Worm (Caenorhabditis elegans) whole organism, L1 larva: Measurements from ENCODE around the gene irg-7.

Source experiments
- C04F5.9 ChIP-seq: sonication (generic microtip); optimal IDR thresholded peaks from 2 replicates; lab custom pipeline; 2016; ENCODE audit warnings: missing genetic modification characterization, missing compliant biosample characterization
- C34B4.2 ChIP-seq: sonication (generic microtip); optimal IDR thresholded peaks from 2 replicates; lab custom pipeline; 2017; ENCODE audit warnings: mild to moderate bottlenecking, missing genetic modification characterization, missing compliant biosample characterization
- aha-1 ChIP-seq: fragments of 150-350 bp; optimal IDR thresholded peaks from 2 replicates; lab custom pipeline; 2014; ENCODE audit warnings: missing biosample characterization, missing genetic modification characterization
- alr-1 ChIP-seq: fragments of 200-800 bp; sonication (Bioruptor generic); optimal IDR thresholded peaks from 2 replicates; lab custom pipeline; 2018; ENCODE audit warnings: borderline replicate concordance, mild to moderate bottlenecking, missing genetic modification characterization, missing compliant biosample characterization
- ceh-8 ChIP-seq: fragments of 200-800 bp; sonication (Bioruptor generic); optimal IDR thresholded peaks from 2 replicates; lab custom pipeline; 2018; ENCODE audit warnings: mild to moderate bottlenecking, missing genetic modification characterization, moderate library complexity, missing compliant biosample characterization
- ceh-82 ChIP-seq, 3 experiments: fragments of 150-350 bp in 1 of 3; sonication (generic microtip) in 2 of 3; optimal IDR thresholded peaks; 2 replicates each; lab custom pipeline; 2014 to 2017; ENCODE audit warnings: missing biosample characterization in 3 of 3, missing genetic modification characterization in 3 of 3
- ceh-90 ChIP-seq: sonication (generic microtip); optimal IDR thresholded peaks from 2 replicates; lab custom pipeline; 2016; ENCODE audit warnings: missing genetic modification characterization, missing compliant biosample characterization
- ces-1 ChIP-seq: fragments of 150-350 bp; optimal IDR thresholded peaks from 2 replicates; lab custom pipeline; 2014; ENCODE audit warnings: missing biosample characterization, missing genetic modification reagents, missing genetic modification characterization
- dpl-1 ChIP-seq, 3 experiments: fragments of 150-350 bp in 2 of 3; sonication (generic microtip) in 1 of 3; optimal IDR thresholded peaks; 2 replicates each; lab custom pipeline; 2014 to 2017; ENCODE audit warnings: missing biosample characterization in 3 of 3, missing genetic modification characterization in 3 of 3, missing genetic modification reagents in 3 of 3
- dsc-1 ChIP-seq: sonication (generic microtip); optimal IDR thresholded peaks from 2 replicates; lab custom pipeline; 2016; ENCODE audit warnings: mild to moderate bottlenecking, missing genetic modification characterization, missing compliant biosample characterization
- efl-1 ChIP-seq, 4 experiments: fragments of 150-350 bp; optimal IDR thresholded peaks in 3 of 4; peaks in 1 of 4; 1 replicate in 1 of 4; 2 replicates in 3 of 4; lab custom pipeline; 2014; ENCODE audit warnings: missing biosample characterization in 2 of 4, missing genetic modification characterization in 2 of 4, missing genetic modification reagents in 2 of 4
- efl-3 ChIP-seq: fragments of 200-800 bp; sonication (Bioruptor generic); optimal IDR thresholded peaks from 2 replicates; lab custom pipeline; 2018; ENCODE audit warnings: mild to moderate bottlenecking, missing genetic modification characterization, missing compliant biosample characterization
- egl-27 ChIP-seq, 2 experiments: fragments of 150-350 bp in 1 of 2; sonication (generic microtip); optimal IDR thresholded peaks; 3 replicates each; lab custom pipeline; 2017 to 2018; ENCODE audit warnings: missing biosample characterization in 2 of 2, missing genetic modification characterization in 2 of 2, missing genetic modification reagents in 2 of 2
- elt-2 ChIP-seq: sonication (generic microtip); optimal IDR thresholded peaks from 2 replicates; lab custom pipeline; 2016; ENCODE audit warnings: missing genetic modification characterization, mild to moderate bottlenecking, inconsistent platforms, missing compliant biosample characterization, missing genetic modification reagents
- ets-5 ChIP-seq: fragments of 200-800 bp; sonication (Bioruptor generic); IDR thresholded peaks from 2 replicates; pipeline ENCODE4 v1.3.6; 2022; ENCODE audit warnings: missing genetic modification characterization, missing compliant biosample characterization
- fkh-10 ChIP-seq: sonication (generic microtip); optimal IDR thresholded peaks from 2 replicates; lab custom pipeline; 2017; ENCODE audit warnings: missing biosample characterization, missing genetic modification reagents, missing genetic modification characterization
- fkh-4 ChIP-seq: sonication (generic microtip); optimal IDR thresholded peaks from 2 replicates; lab custom pipeline; 2016; ENCODE audit warnings: missing compliant biosample characterization, missing genetic modification characterization, borderline replicate concordance
- fkh-8 ChIP-seq: sonication (generic microtip); optimal IDR thresholded peaks from 2 replicates; lab custom pipeline; 2016; ENCODE audit warnings: mild to moderate bottlenecking, missing genetic modification characterization, missing compliant biosample characterization
- fos-1 ChIP-seq: fragments of 150-350 bp; optimal IDR thresholded peaks from 2 replicates; lab custom pipeline; 2014; ENCODE audit warnings: missing biosample characterization, missing genetic modification characterization
- hlh-17 ChIP-seq: fragments of 200-800 bp; sonication (Bioruptor generic); optimal IDR thresholded peaks from 2 replicates; lab custom pipeline; 2018; ENCODE audit warnings: missing genetic modification characterization, mild to moderate bottlenecking, missing compliant biosample characterization, moderate library complexity, borderline replicate concordance
- irx-1 ChIP-seq: sonication (generic microtip); optimal IDR thresholded peaks from 2 replicates; lab custom pipeline; 2016; ENCODE audit warnings: missing genetic modification characterization, missing compliant biosample characterization
- isw-1 ChIP-seq: fragments of 200-800 bp; sonication (Bioruptor generic); IDR thresholded peaks from 2 replicates; pipeline ENCODE4 v1.3.6; 2022; ENCODE audit warnings: missing genetic modification characterization, missing compliant biosample characterization
- jun-1 ChIP-seq: fragments of 150-350 bp; optimal IDR thresholded peaks from 2 replicates; lab custom pipeline; 2014; ENCODE audit warnings: missing biosample characterization, missing genetic modification reagents, missing genetic modification characterization
- lin-13 ChIP-seq: fragments of 150-350 bp; optimal IDR thresholded peaks from 2 replicates; lab custom pipeline; 2014; ENCODE audit warnings: missing biosample characterization, missing genetic modification reagents, missing genetic modification characterization
- lin-14 ChIP-seq: fragments of 200-800 bp; sonication (Bioruptor generic); optimal IDR thresholded peaks from 2 replicates; lab custom pipeline; 2018; ENCODE audit warnings: mild to moderate bottlenecking, missing genetic modification characterization, moderate library complexity, missing compliant biosample characterization
- lin-15B ChIP-seq: fragments of 150-350 bp; sonication (generic microtip); optimal IDR thresholded peaks from 3 replicates; lab custom pipeline; 2014; ENCODE audit warnings: missing biosample characterization, missing genetic modification characterization
- lin-39 ChIP-seq: fragments of 150-350 bp; optimal IDR thresholded peaks from 2 replicates; lab custom pipeline; 2014; ENCODE audit warnings: missing biosample characterization, missing genetic modification reagents, missing genetic modification characterization
- lsy-2 ChIP-seq, 2 experiments: fragments of 150-350 bp; optimal IDR thresholded peaks; 2 replicates each; lab custom pipeline; 2014; ENCODE audit warnings: missing biosample characterization in 2 of 2, missing genetic modification characterization in 2 of 2
- mef-2 ChIP-seq: fragments of 150-350 bp; optimal IDR thresholded peaks from 2 replicates; lab custom pipeline; 2014; ENCODE audit warnings: missing biosample characterization, missing genetic modification characterization
- mep-1 ChIP-seq: fragments of 150-350 bp; optimal IDR thresholded peaks from 2 replicates; lab custom pipeline; 2014; ENCODE audit warnings: missing biosample characterization, missing genetic modification characterization
- nhr-12 ChIP-seq: sonication (generic microtip); optimal IDR thresholded peaks from 2 replicates; lab custom pipeline; 2017; ENCODE audit warnings: missing biosample characterization, missing genetic modification characterization
- nhr-19 ChIP-seq: fragments of 200-800 bp; sonication (Bioruptor generic); conservative IDR thresholded peaks from 2 replicates; pipeline ENCODE4 v1.3.6; 2022; ENCODE audit warnings: missing genetic modification characterization, missing compliant biosample characterization
- nhr-20 ChIP-seq: sonication (generic microtip); optimal IDR thresholded peaks from 2 replicates; lab custom pipeline; 2016; ENCODE audit warnings: mild to moderate bottlenecking, missing genetic modification characterization, missing compliant biosample characterization
- nhr-237 ChIP-seq: fragments of 150-350 bp; optimal IDR thresholded peaks from 2 replicates; lab custom pipeline; 2014; ENCODE audit warnings: missing biosample characterization, missing genetic modification characterization
- nhr-71 ChIP-seq: sonication (generic microtip); optimal IDR thresholded peaks from 2 replicates; lab custom pipeline; 2016; ENCODE audit warnings: mild to moderate bottlenecking, missing genetic modification characterization, moderate library complexity, missing compliant biosample characterization
- nhr-76 ChIP-seq: sonication (generic microtip); optimal IDR thresholded peaks from 2 replicates; lab custom pipeline; 2017; ENCODE audit warnings: missing biosample characterization, missing genetic modification characterization
- nhr-77 ChIP-seq: fragments of 150-350 bp; optimal IDR thresholded peaks from 2 replicates; lab custom pipeline; 2014; ENCODE audit warnings: missing biosample characterization, missing genetic modification characterization
- nhr-84 ChIP-seq: sonication (generic microtip); optimal IDR thresholded peaks from 2 replicates; lab custom pipeline; 2017; ENCODE audit warnings: missing biosample characterization, missing genetic modification characterization
- nhr-90 ChIP-seq: sonication (generic microtip); optimal IDR thresholded peaks from 2 replicates; lab custom pipeline; 2016; ENCODE audit warnings: mild to moderate bottlenecking, missing genetic modification characterization, missing compliant biosample characterization; ENCODE audit not compliant: poor library complexity
- pag-3 ChIP-seq: sonication (generic microtip); optimal IDR thresholded peaks from 2 replicates; lab custom pipeline; 2017; ENCODE audit warnings: missing genetic modification characterization, mild to moderate bottlenecking, missing compliant biosample characterization, antibody characterized with exemption, borderline replicate concordance; ENCODE audit not compliant: insufficient read depth
- pax-3 ChIP-seq: fragments of 200-800 bp; sonication (Bioruptor generic); optimal IDR thresholded peaks from 2 replicates; lab custom pipeline; 2018; ENCODE audit warnings: mild to moderate bottlenecking, missing genetic modification characterization, moderate library complexity, missing compliant biosample characterization
- rnt-1 ChIP-seq: sonication (generic microtip); optimal IDR thresholded peaks from 2 replicates; lab custom pipeline; 2016; ENCODE audit warnings: mild to moderate bottlenecking, missing genetic modification characterization, moderate library complexity, missing compliant biosample characterization
- snpc-4 ChIP-seq: fragments of 150-350 bp; optimal IDR thresholded peaks from 2 replicates; lab custom pipeline; 2014; ENCODE audit warnings: missing biosample characterization, missing genetic modification characterization
- sox-4 ChIP-seq: sonication (generic microtip); optimal IDR thresholded peaks from 2 replicates; lab custom pipeline; 2016; ENCODE audit warnings: missing genetic modification characterization, missing compliant biosample characterization
- sptf-1 ChIP-seq: fragments of 150-350 bp; optimal IDR thresholded peaks from 2 replicates; lab custom pipeline; 2014; ENCODE audit warnings: missing biosample characterization, missing genetic modification characterization
- swsn-7 ChIP-seq: sonication (generic microtip); optimal IDR thresholded peaks from 2 replicates; lab custom pipeline; 2016; ENCODE audit warnings: missing genetic modification characterization, missing compliant biosample characterization
- tbx-2 ChIP-seq: sonication (generic microtip); optimal IDR thresholded peaks from 2 replicates; lab custom pipeline; 2016; ENCODE audit warnings: missing genetic modification characterization, missing compliant biosample characterization
- tlp-1 ChIP-seq: fragments of 150-350 bp; optimal IDR thresholded peaks from 2 replicates; lab custom pipeline; 2014; ENCODE audit warnings: missing biosample characterization, missing genetic modification characterization
- unc-30 ChIP-seq: sonication (generic microtip); optimal IDR thresholded peaks from 2 replicates; lab custom pipeline; 2017; ENCODE audit warnings: missing biosample characterization, missing genetic modification characterization
- unc-62 ChIP-seq: fragments of 150-350 bp; optimal IDR thresholded peaks from 2 replicates; lab custom pipeline; 2014; ENCODE audit warnings: missing biosample characterization, missing genetic modification reagents, missing genetic modification characterization
- xbp-1 ChIP-seq: sonication (generic microtip); optimal IDR thresholded peaks from 2 replicates; lab custom pipeline; 2016; ENCODE audit warnings: missing genetic modification characterization, missing compliant biosample characterization
- zag-1 ChIP-seq: fragments of 150-350 bp; optimal IDR thresholded peaks from 2 replicates; lab custom pipeline; 2014; ENCODE audit warnings: missing biosample characterization, missing genetic modification characterization
- ztf-11 ChIP-seq, 2 experiments: sonication (generic microtip); optimal IDR thresholded peaks; 2 replicates each; lab custom pipeline; 2016 to 2017; ENCODE audit warnings: missing genetic modification characterization in 2 of 2, missing biosample characterization in 1 of 2, missing compliant biosample characterization in 1 of 2

irg-7 gene

DNA sequence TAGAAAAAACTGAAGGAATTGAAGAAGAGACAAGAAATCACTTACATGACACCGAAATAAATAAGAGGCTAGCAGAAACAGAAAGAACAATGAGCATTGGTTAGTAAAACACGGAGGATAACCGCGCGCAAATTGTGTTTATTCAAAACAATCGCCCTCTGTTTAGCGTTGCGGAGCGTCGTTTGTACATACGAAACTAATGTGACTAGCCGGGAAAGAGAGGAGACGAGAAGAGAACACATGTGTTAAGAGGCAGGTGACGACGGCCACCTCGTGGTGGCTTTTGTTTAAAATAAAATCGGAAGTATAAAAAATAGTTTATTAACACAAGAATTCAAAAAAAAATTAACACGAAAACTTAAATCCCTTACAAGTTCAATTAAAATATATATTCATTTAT is 2.4 kb upstream of the irg-7 start, which contains the start of gene F40F4.7:
Gene F40F4.7, minus strand, starts transcription at position 122 of the 400 bp plus-strand sequence.
- TF ChIP-seq ets-5 (GFP tag; lab: Robert Waterston, UW) (no peak), fkh-10 (GFP tag; lab: Kevin White, UChicago) (no peak), mef-2 (no peak), nhr-12 (tag; lab: Kevin White, UChicago) (no peak), nhr-90 (tag; lab: Kevin White, UChicago) (peak; percentile 23), fkh-4 (tag; lab: Kevin White, UChicago) (no peak), C34B4.2 (no peak), nhr-19 (GFP tag; lab: Robert Waterston, UW) (peak; percentile 66), fos-1 (tag; lab: Kevin White, UChicago) (no peak), nhr-71 (tag; lab: Kevin White, UChicago) (peak; percentile 86), lin-14 (peak; percentile 93), snpc-4 (tag; lab: Kevin White, UChicago) (no peak), unc-30 (tag; lab: Kevin White, UChicago) (no peak), hlh-17 (no peak), ces-1 (GFP tag; lab: Kevin White, UChicago) (no peak), ceh-8 (no peak), sptf-1 (tag; lab: Kevin White, UChicago) (no peak), isw-1 (GFP tag; lab: Robert Waterston, UW) (no peak), tlp-1 (tag; lab: Kevin White, UChicago) (no peak), efl-1 (optimal IDR thresholded peaks at IDR 0.05; lab: Kevin White, UChicago) (peak in 1 of 2 experiments; percentile 36), efl-1 (GFP tag; optimal IDR thresholded peaks at IDR 0.05 in 1 of 2; lab: Kevin White, UChicago) (peak in 1 of 2 experiments; percentile 10), nhr-20 (tag; lab: Kevin White, UChicago) (peak; percentile 83), sox-4 (tag; lab: Kevin White, UChicago) (no peak), xbp-1 (peak; percentile 35), ceh-82 (tag; optimal IDR thresholded peaks at IDR 0.05; lab: Kevin White, UChicago) (peak in 1 of 3 experiments; percentile 31), efl-3 (GFP tag; lab: Kevin White, UChicago) (no peak), elt-2 (tag; lab: Kevin White, UChicago) (peak; percentile 5), dpl-1 (GFP tag; optimal IDR thresholded peaks at IDR 0.05; lab: Kevin White, UChicago) (peak in 2 of 3 experiments; percentile 61 to 71), rnt-1 (tag; lab: Kevin White, UChicago) (peak; percentile 70), lin-39 (tag; lab: Kevin White, UChicago) (no peak), tbx-2 (tag; lab: Kevin White, UChicago) (no peak), ceh-90 (no peak), unc-62 (GFP tag; lab: Kevin White, UChicago) (no peak), egl-27 (tag; optimal IDR thresholded peaks at IDR 0.05; lab: Kevin White, UChicago) (no peak), lsy-2 (tag; optimal IDR thresholded peaks at IDR 0.05; lab: Kevin White, UChicago) (peak in 1 of 2 experiments; percentile 73), zag-1 (no peak), nhr-77 (tag; lab: Kevin White, UChicago) (no peak), fkh-8 (tag; lab: Kevin White, UChicago) (peak; percentile 27), lin-13 (GFP tag; lab: Kevin White, UChicago) (peak; percentile 47), jun-1 (tag; lab: Kevin White, UChicago) (peak; percentile 41), irx-1 (tag; lab: Kevin White, UChicago) (peak; percentile 45), swsn-7 (tag; lab: Kevin White, UChicago) (peak; percentile 64), pag-3 (tag; lab: Kevin White, UChicago) (no peak), pax-3 (no peak), aha-1 (tag; lab: Kevin White, UChicago) (no peak), mep-1 (tag; lab: Kevin White, UChicago) (no peak), nhr-84 (tag; lab: Kevin White, UChicago) (no peak), dsc-1 (peak; percentile 61), C04F5.9 (tag; lab: Kevin White, UChicago) (no peak), nhr-76 (tag; lab: Kevin White, UChicago) (no peak), alr-1 (tag; lab: Kevin White, UChicago) (no peak), nhr-237 (tag; lab: Kevin White, UChicago) (no peak), ztf-11 (tag; optimal IDR thresholded peaks at IDR 0.05; lab: Kevin White, UChicago) (no peak), lin-15B (tag; lab: Kevin White, UChicago) (no peak)
